Worm (Caenorhabditis elegans) whole organism, L4 larva: ENCODE data around the gene F44B9.5.

ENCODE experiments used
- ama-1 ChIP-seq: fragments of 150-350 bp; optimal IDR thresholded peaks from 2 replicates; lab custom pipeline; 2014; ENCODE audit warnings: inconsistent platforms, mixed read lengths
- daf-8 ChIP-seq: fragments of 200-800 bp; sonication (Bioruptor generic); IDR thresholded peaks from 2 replicates; pipeline ENCODE4 v1.3.6; 2022; ENCODE audit warnings: missing genetic modification characterization, missing compliant biosample characterization
- egl-27 ChIP-seq: sonication (generic microtip); optimal IDR thresholded peaks from 3 replicates; lab custom pipeline; 2017; ENCODE audit warnings: missing biosample characterization, missing genetic modification reagents, missing genetic modification characterization
- hlh-11 ChIP-seq: fragments of 200-800 bp; sonication (Bioruptor generic); optimal IDR thresholded peaks from 2 replicates; lab custom pipeline; 2018; ENCODE audit warnings: mild to moderate bottlenecking, missing genetic modification characterization, missing compliant biosample characterization
- lim-7 ChIP-seq: fragments of 200-800 bp; sonication (Bioruptor generic); IDR thresholded peaks from 2 replicates; pipeline ENCODE4 v1.3.6; 2022; ENCODE audit warnings: missing genetic modification characterization, missing compliant biosample characterization
- lsy-2 ChIP-seq, 2 experiments: fragments of 150-350 bp in 1 of 2; sonication (generic microtip) in 1 of 2; optimal IDR thresholded peaks; 2 replicates each; lab custom pipeline; 2014 to 2017; ENCODE audit warnings: missing biosample characterization in 2 of 2, missing genetic modification characterization in 2 of 2
- madf-5 ChIP-seq, 2 experiments: fragments of 200-800 bp; sonication (Bioruptor generic); IDR thresholded peaks; 2 replicates each; pipeline ENCODE4 v1.3.6; 2022; ENCODE audit warnings: missing compliant biosample characterization in 2 of 2, missing genetic modification characterization in 2 of 2
- nhr-237 ChIP-seq: sonication (generic microtip); optimal IDR thresholded peaks from 2 replicates; lab custom pipeline; 2017; ENCODE audit warnings: missing biosample characterization, missing genetic modification characterization
- nhr-48 ChIP-seq: sonication (generic microtip); optimal IDR thresholded peaks from 2 replicates; lab custom pipeline; 2016; ENCODE audit warnings: mild to moderate bottlenecking, missing genetic modification characterization, missing compliant biosample characterization
- nhr-76 ChIP-seq: fragments of 150-350 bp; optimal IDR thresholded peaks from 2 replicates; lab custom pipeline; 2014; ENCODE audit warnings: missing biosample characterization, missing genetic modification characterization
- saeg-2 ChIP-seq: fragments of 200-800 bp; sonication (Bioruptor generic); IDR thresholded peaks from 2 replicates; pipeline ENCODE4 v1.3.6; 2022; ENCODE audit warnings: missing genetic modification reagents, missing genetic modification characterization, missing compliant biosample characterization

DNA sequence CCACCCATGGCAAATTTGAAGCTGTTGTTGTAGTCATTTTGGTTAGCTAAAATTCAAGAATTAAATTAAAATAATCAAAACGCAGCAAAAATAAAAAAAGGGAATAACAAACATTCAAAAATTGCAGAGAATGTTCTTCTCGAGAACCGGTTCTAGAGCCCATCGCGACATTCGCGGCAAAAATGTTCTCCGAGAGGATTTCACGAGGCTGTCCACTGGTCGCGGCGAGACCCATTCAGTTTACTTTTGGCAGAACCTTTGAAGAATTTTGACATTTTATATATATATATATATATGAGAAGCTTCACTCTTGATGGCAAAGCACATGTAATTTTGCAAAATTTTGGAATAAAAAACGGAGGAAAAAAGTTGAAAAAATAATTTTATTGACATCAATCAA is 13.1 kb upstream of the F44B9.5 start, which contains the start of gene F44B9.8:
- TF ChIP-seq nhr-76 (tag; lab: Kevin White, UChicago) (no peak), lim-7 (GFP tag; lab: Robert Waterston, UW) (no peak), nhr-48 (tag; lab: Kevin White, UChicago) (no peak), lsy-2 (tag; optimal IDR thresholded peaks at IDR 0.05; lab: Kevin White, UChicago) (peak in 1 of 2 experiments; percentile 86), saeg-2 (GFP tag; lab: Robert Waterston, UW) (no peak), egl-27 (no peak), ama-1 (no peak), madf-5 (GFP tag; IDR thresholded peaks at IDR 0.05; lab: Robert Waterston, UW) (no peak), daf-8 (no peak), nhr-237 (no peak), hlh-11 (tag; lab: Kevin White, UChicago) (no peak)
